Worm (Caenorhabditis elegans): Measurements from ENCODE around the gene lin-12.

- no peak for TF ChIP-seq nhr-237 (tag; optimal IDR thresholded peaks at IDR 0.05)
- no peak for TF ChIP-seq lsy-2 (tag; optimal IDR thresholded peaks at IDR 0.05)
- TF ChIP-seq blmp-1 (tag; optimal IDR thresholded peaks at IDR 0.05; ENCODE audit: insufficient read depth): no peak
- TF ChIP-seq nhr-77 (tag; optimal IDR thresholded peaks at IDR 0.05): no peak
- no peak for TF ChIP-seq lin-39 (tag; optimal IDR thresholded peaks at IDR 0.05)
- TF ChIP-seq nhr-23 (tag; optimal IDR thresholded peaks at IDR 0.05): no peak
- TF ChIP-seq sem-4 (tag; optimal IDR thresholded peaks at IDR 0.05): no peak
Measured at ce11 chrIII:9109172-9109571, 37.9 kb upstream of the lin-12 start, which contains the start of gene cya-1.
